Worm (Caenorhabditis elegans) whole organism, L1 larva: Measurements from ENCODE around the gene F40F12.9.

ENCODE experiments used
- C34B4.2 ChIP-seq: sonication (generic microtip); optimal IDR thresholded peaks from 2 replicates; lab custom pipeline; 2017; ENCODE audit warnings: mild to moderate bottlenecking, missing genetic modification characterization, missing compliant biosample characterization
- F16B12.6 ChIP-seq: fragments of 150-350 bp; optimal IDR thresholded peaks from 2 replicates; lab custom pipeline; 2014; ENCODE audit warnings: missing biosample characterization, missing genetic modification characterization
- aly-2 ChIP-seq: fragments of 150-350 bp; optimal IDR thresholded peaks from 2 replicates; lab custom pipeline; 2014; ENCODE audit warnings: missing biosample characterization, missing genetic modification characterization
- ceh-63 ChIP-seq: fragments of 200-800 bp; sonication (Bioruptor generic); optimal IDR thresholded peaks from 2 replicates; lab custom pipeline; 2018; ENCODE audit warnings: mild to moderate bottlenecking, missing genetic modification characterization, missing compliant biosample characterization
- ceh-88 ChIP-seq: fragments of 200-800 bp; sonication (Bioruptor generic); IDR thresholded peaks from 2 replicates; pipeline ENCODE4 v1.3.6; 2022; ENCODE audit warnings: missing genetic modification characterization, missing compliant biosample characterization
- ces-1 ChIP-seq: fragments of 150-350 bp; optimal IDR thresholded peaks from 2 replicates; lab custom pipeline; 2014; ENCODE audit warnings: missing biosample characterization, missing genetic modification reagents, missing genetic modification characterization
- dpl-1 ChIP-seq, 3 experiments: fragments of 150-350 bp in 2 of 3; sonication (generic microtip) in 1 of 3; optimal IDR thresholded peaks; 2 replicates each; lab custom pipeline; 2014 to 2017; ENCODE audit warnings: missing biosample characterization in 3 of 3, missing genetic modification characterization in 3 of 3, missing genetic modification reagents in 3 of 3
- dsc-1 ChIP-seq: sonication (generic microtip); optimal IDR thresholded peaks from 2 replicates; lab custom pipeline; 2016; ENCODE audit warnings: mild to moderate bottlenecking, missing genetic modification characterization, missing compliant biosample characterization
- efl-1 ChIP-seq, 4 experiments: fragments of 150-350 bp; optimal IDR thresholded peaks in 3 of 4; peaks in 1 of 4; 1 replicate in 1 of 4; 2 replicates in 3 of 4; lab custom pipeline; 2014; ENCODE audit warnings: missing biosample characterization in 2 of 4, missing genetic modification characterization in 2 of 4, missing genetic modification reagents in 2 of 4
- efl-3 ChIP-seq: fragments of 200-800 bp; sonication (Bioruptor generic); optimal IDR thresholded peaks from 2 replicates; lab custom pipeline; 2018; ENCODE audit warnings: mild to moderate bottlenecking, missing genetic modification characterization, missing compliant biosample characterization
- elt-2 ChIP-seq: sonication (generic microtip); optimal IDR thresholded peaks from 2 replicates; lab custom pipeline; 2016; ENCODE audit warnings: missing genetic modification characterization, mild to moderate bottlenecking, inconsistent platforms, missing compliant biosample characterization, missing genetic modification reagents
- fkh-8 ChIP-seq: sonication (generic microtip); optimal IDR thresholded peaks from 2 replicates; lab custom pipeline; 2016; ENCODE audit warnings: mild to moderate bottlenecking, missing genetic modification characterization, missing compliant biosample characterization
- fos-1 ChIP-seq: fragments of 150-350 bp; optimal IDR thresholded peaks from 2 replicates; lab custom pipeline; 2014; ENCODE audit warnings: missing biosample characterization, missing genetic modification characterization
- grh-1 ChIP-seq: fragments of 200-800 bp; sonication (Bioruptor generic); IDR thresholded peaks from 2 replicates; pipeline ENCODE4 v1.3.6; 2022; ENCODE audit warnings: missing genetic modification reagents, missing genetic modification characterization, missing compliant biosample characterization
- hlh-4 ChIP-seq: sonication (generic microtip); optimal IDR thresholded peaks from 2 replicates; lab custom pipeline; 2016; ENCODE audit warnings: mild to moderate bottlenecking, missing genetic modification characterization, missing compliant biosample characterization
- lin-14 ChIP-seq: fragments of 200-800 bp; sonication (Bioruptor generic); optimal IDR thresholded peaks from 2 replicates; lab custom pipeline; 2018; ENCODE audit warnings: mild to moderate bottlenecking, missing genetic modification characterization, moderate library complexity, missing compliant biosample characterization
- lin-15B ChIP-seq: fragments of 150-350 bp; sonication (generic microtip); optimal IDR thresholded peaks from 3 replicates; lab custom pipeline; 2014; ENCODE audit warnings: missing biosample characterization, missing genetic modification characterization
- lin-35 ChIP-seq, 2 experiments: fragments of 150-350 bp; optimal IDR thresholded peaks; 2 replicates each; lab custom pipeline; 2014; ENCODE audit warnings: missing biosample characterization in 2 of 2, missing genetic modification characterization in 2 of 2, missing genetic modification reagents in 2 of 2
- lin-39 ChIP-seq: fragments of 150-350 bp; optimal IDR thresholded peaks from 2 replicates; lab custom pipeline; 2014; ENCODE audit warnings: missing biosample characterization, missing genetic modification reagents, missing genetic modification characterization
- lsy-2 ChIP-seq, 2 experiments: fragments of 150-350 bp; optimal IDR thresholded peaks; 2 replicates each; lab custom pipeline; 2014; ENCODE audit warnings: missing biosample characterization in 2 of 2, missing genetic modification characterization in 2 of 2
- nhr-11 ChIP-seq: fragments of 150-350 bp; optimal IDR thresholded peaks from 2 replicates; lab custom pipeline; 2014; ENCODE audit warnings: missing biosample characterization, missing genetic modification characterization
- nhr-19 ChIP-seq: fragments of 200-800 bp; sonication (Bioruptor generic); conservative IDR thresholded peaks from 2 replicates; pipeline ENCODE4 v1.3.6; 2022; ENCODE audit warnings: missing genetic modification characterization, missing compliant biosample characterization
- nhr-20 ChIP-seq: sonication (generic microtip); optimal IDR thresholded peaks from 2 replicates; lab custom pipeline; 2016; ENCODE audit warnings: mild to moderate bottlenecking, missing genetic modification characterization, missing compliant biosample characterization
- nhr-237 ChIP-seq: fragments of 150-350 bp; optimal IDR thresholded peaks from 2 replicates; lab custom pipeline; 2014; ENCODE audit warnings: missing biosample characterization, missing genetic modification characterization
- nhr-71 ChIP-seq: sonication (generic microtip); optimal IDR thresholded peaks from 2 replicates; lab custom pipeline; 2016; ENCODE audit warnings: mild to moderate bottlenecking, missing genetic modification characterization, moderate library complexity, missing compliant biosample characterization
- nhr-76 ChIP-seq: sonication (generic microtip); optimal IDR thresholded peaks from 2 replicates; lab custom pipeline; 2017; ENCODE audit warnings: missing biosample characterization, missing genetic modification characterization
- nhr-77 ChIP-seq: fragments of 150-350 bp; optimal IDR thresholded peaks from 2 replicates; lab custom pipeline; 2014; ENCODE audit warnings: missing biosample characterization, missing genetic modification characterization
- nhr-85 ChIP-seq: sonication (generic microtip); peaks from one replicate; lab custom pipeline; 2016; ENCODE audit warnings: missing genetic modification characterization, inconsistent platforms, missing compliant biosample characterization
- pag-3 ChIP-seq: sonication (generic microtip); optimal IDR thresholded peaks from 2 replicates; lab custom pipeline; 2017; ENCODE audit warnings: missing genetic modification characterization, mild to moderate bottlenecking, missing compliant biosample characterization, antibody characterized with exemption, borderline replicate concordance; ENCODE audit not compliant: insufficient read depth
- pax-3 ChIP-seq: fragments of 200-800 bp; sonication (Bioruptor generic); optimal IDR thresholded peaks from 2 replicates; lab custom pipeline; 2018; ENCODE audit warnings: mild to moderate bottlenecking, missing genetic modification characterization, moderate library complexity, missing compliant biosample characterization
- rnt-1 ChIP-seq: sonication (generic microtip); optimal IDR thresholded peaks from 2 replicates; lab custom pipeline; 2016; ENCODE audit warnings: mild to moderate bottlenecking, missing genetic modification characterization, moderate library complexity, missing compliant biosample characterization
- snpc-4 ChIP-seq: fragments of 150-350 bp; optimal IDR thresholded peaks from 2 replicates; lab custom pipeline; 2014; ENCODE audit warnings: missing biosample characterization, missing genetic modification characterization
- snu-23 ChIP-seq: sonication (generic microtip); optimal IDR thresholded peaks from 2 replicates; lab custom pipeline; 2016; ENCODE audit warnings: missing genetic modification characterization, missing compliant biosample characterization
- sox-4 ChIP-seq: sonication (generic microtip); optimal IDR thresholded peaks from 2 replicates; lab custom pipeline; 2016; ENCODE audit warnings: missing genetic modification characterization, missing compliant biosample characterization
- sptf-1 ChIP-seq: fragments of 150-350 bp; optimal IDR thresholded peaks from 2 replicates; lab custom pipeline; 2014; ENCODE audit warnings: missing biosample characterization, missing genetic modification characterization
- tbx-2 ChIP-seq: sonication (generic microtip); optimal IDR thresholded peaks from 2 replicates; lab custom pipeline; 2016; ENCODE audit warnings: missing genetic modification characterization, missing compliant biosample characterization
- tlp-1 ChIP-seq: fragments of 150-350 bp; optimal IDR thresholded peaks from 2 replicates; lab custom pipeline; 2014; ENCODE audit warnings: missing biosample characterization, missing genetic modification characterization
- unc-30 ChIP-seq: sonication (generic microtip); optimal IDR thresholded peaks from 2 replicates; lab custom pipeline; 2017; ENCODE audit warnings: missing biosample characterization, missing genetic modification characterization
- unc-86 ChIP-seq: sonication (generic microtip); optimal IDR thresholded peaks from 2 replicates; lab custom pipeline; 2016; ENCODE audit warnings: missing genetic modification characterization, missing compliant biosample characterization
- unc-98 ChIP-seq: fragments of 200-800 bp; sonication (Bioruptor generic); IDR thresholded peaks from 2 replicates; pipeline ENCODE4 v1.3.6; 2022; ENCODE audit warnings: missing genetic modification characterization, missing compliant biosample characterization
- vab-15 ChIP-seq: sonication (generic microtip); optimal IDR thresholded peaks from 2 replicates; lab custom pipeline; 2017; ENCODE audit warnings: missing genotype, mild to moderate bottlenecking, missing genetic modification characterization, missing compliant biosample characterization
- ztf-11 ChIP-seq, 2 experiments: sonication (generic microtip); optimal IDR thresholded peaks; 2 replicates each; lab custom pipeline; 2016 to 2017; ENCODE audit warnings: missing genetic modification characterization in 2 of 2, missing biosample characterization in 1 of 2, missing compliant biosample characterization in 1 of 2

Gene F40F12.9

ce11 chrIII:9891324-9891723, 19.8 kb upstream of the F40F12.9 start, which contains the start of gene alg-4:
TSS of gene alg-4 (minus strand) at chrIII:9891424.
- TF ChIP-seq unc-30 = no peak
- no peak for TF ChIP-seq nhr-237
- no peak for TF ChIP-seq nhr-11 (tag; lab: Kevin White, UChicago)
- no peak for TF ChIP-seq nhr-77 (tag; lab: Kevin White, UChicago)
- no peak for TF ChIP-seq F16B12.6
- TF ChIP-seq nhr-76 (tag; lab: Kevin White, UChicago) = no peak

ce11 chrIII:9892855-9893254, 18.3 kb upstream of the F40F12.9 start, which contains the start of gene mam-7:
TSS of gene mam-7 (plus strand) at chrIII:9893155.
- TF ChIP-seq efl-3 (no peak), nhr-20 (tag; lab: Kevin White, UChicago) (no peak), tbx-2 (tag; lab: Kevin White, UChicago) (no peak), F16B12.6 (no peak), ceh-63 (GFP tag; lab: Kevin White, UChicago) (no peak), ceh-88 (GFP tag; lab: Robert Waterston, UW) (no peak), pag-3 (tag; lab: Kevin White, UChicago) (no peak)

ce11 chrIII:9899720-9900119, 11.4 kb upstream of the F40F12.9 start:
- no peak for TF ChIP-seq dpl-1 (GFP tag; optimal IDR thresholded peaks at IDR 0.05; lab: Kevin White, UChicago)
- no peak for TF ChIP-seq efl-1 (optimal IDR thresholded peaks at IDR 0.05; lab: Kevin White, UChicago)
- TF ChIP-seq efl-1 (GFP tag; optimal IDR thresholded peaks at IDR 0.05 in 1 of 2; lab: Kevin White, UChicago) = peak in 1 of 2 experiments; percentile 82
- TF ChIP-seq ces-1 (GFP tag; lab: Kevin White, UChicago) = no peak

ce11 chrIII:9903694-9904292, 7.3 kb upstream of the F40F12.9 start:
- TF ChIP-seq lin-14 (GFP tag; lab: Kevin White, UChicago) = peak; percentile 21
- TF ChIP-seq nhr-85 (tag; lab: Kevin White, UChicago) = peak; percentile 18
- TF ChIP-seq aly-2 = no peak
- TF ChIP-seq elt-2 (tag; lab: Kevin White, UChicago) = peak; percentile 52

ce11 chrIII:9905307-9905706, 5.8 kb upstream of the F40F12.9 start:
- TF ChIP-seq nhr-20 (tag; lab: Kevin White, UChicago) (no peak), snu-23 (GFP tag; lab: Kevin White, UChicago) (no peak), fos-1 (no peak), lsy-2 (tag; optimal IDR thresholded peaks at IDR 0.05; lab: Kevin White, UChicago) (peak; percentile 8 to 27), sptf-1 (tag; lab: Kevin White, UChicago) (no peak), unc-30 (no peak), sox-4 (tag; lab: Kevin White, UChicago) (no peak), lin-15B (no peak), pax-3 (tag; lab: Kevin White, UChicago) (no peak), rnt-1 (tag; lab: Kevin White, UChicago) (peak; percentile 34), lin-14 (GFP tag; lab: Kevin White, UChicago) (peak; percentile 89), lin-35 (GFP tag; optimal IDR thresholded peaks at IDR 0.05; lab: Kevin White, UChicago) (peak in 1 of 2 experiments; percentile 13), ces-1 (GFP tag; lab: Kevin White, UChicago) (peak; percentile 74), unc-98 (GFP tag; lab: Robert Waterston, UW) (no peak), nhr-77 (tag; lab: Kevin White, UChicago) (no peak), nhr-71 (tag; lab: Kevin White, UChicago) (peak; percentile 16), nhr-19 (GFP tag; lab: Robert Waterston, UW) (no peak), unc-86 (tag; lab: Kevin White, UChicago) (no peak), ztf-11 (tag; optimal IDR thresholded peaks at IDR 0.05; lab: Kevin White, UChicago) (no peak), grh-1 (GFP tag; lab: Robert Waterston, UW) (no peak), hlh-4 (no peak), fkh-8 (tag; lab: Kevin White, UChicago) (no peak), dpl-1 (GFP tag; optimal IDR thresholded peaks at IDR 0.05; lab: Kevin White, UChicago) (no peak), snpc-4 (no peak), nhr-76 (tag; lab: Kevin White, UChicago) (no peak), C34B4.2 (tag; lab: Kevin White, UChicago) (no peak), tlp-1 (no peak), efl-1 (optimal IDR thresholded peaks at IDR 0.05; lab: Kevin White, UChicago) (peak in 1 of 2 experiments; percentile 1), efl-1 (GFP tag; optimal IDR thresholded peaks at IDR 0.05 in 1 of 2; lab: Kevin White, UChicago) (peak in 1 of 2 experiments; percentile 80), nhr-85 (tag; lab: Kevin White, UChicago) (no peak), ceh-88 (GFP tag; lab: Robert Waterston, UW) (no peak), lin-39 (no peak), nhr-237 (no peak), vab-15 (no peak), dsc-1 (tag; lab: Kevin White, UChicago) (no peak)
